Worm (Caenorhabditis elegans): ENCODE measurements around the gene taf-6.2.

DNA sequence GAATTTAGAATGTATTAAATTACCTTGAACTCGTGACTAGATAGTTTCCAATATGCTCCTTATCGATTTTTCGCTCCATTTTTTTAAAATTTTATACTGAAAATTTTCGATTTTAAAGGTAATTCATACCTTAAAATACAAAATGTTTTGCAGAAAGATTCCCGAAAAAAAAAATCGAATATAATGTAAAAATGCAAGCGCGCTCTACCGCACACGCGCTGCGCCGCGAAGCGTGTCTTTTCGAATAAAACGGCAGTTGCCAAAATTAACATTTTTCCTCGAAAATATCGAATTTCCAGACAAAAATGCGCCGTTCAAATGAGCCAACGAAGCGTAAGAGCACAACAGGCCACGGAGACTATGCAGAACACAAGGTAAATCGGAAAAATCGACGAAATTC, at the start of gene taf-6.2, which contains the start of gene Y37E11AL.3:
- no peak for TF ChIP-seq rnt-1 (tag; optimal IDR thresholded peaks at IDR 0.05)
- TF ChIP-seq unc-55 (GFP tag; optimal IDR thresholded peaks at IDR 0.05): no peak
- no peak for TF ChIP-seq lin-11 (tag; optimal IDR thresholded peaks at IDR 0.05)
